Worm (Caenorhabditis elegans) whole organism, L4/young adult: ENCODE results near the gene pygl-1.
"Not testable (repeated sequence)": the region's sequence is repeated elsewhere in the genome, so short reads cannot be mapped to it uniquely, and the experiment has no call there.

Experiments
- W03F9.2 ChIP-seq: fragments of 150-350 bp; optimal IDR thresholded peaks from 2 replicates; lab custom pipeline; 2014; ENCODE audit warnings: missing biosample characterization, missing genetic modification characterization
- dao-5 ChIP-seq: sonication (generic microtip); optimal IDR thresholded peaks from 2 replicates; lab custom pipeline; 2016; ENCODE audit warnings: missing genotype, missing genetic modification characterization, moderate library complexity, missing compliant biosample characterization
- him-1 ChIP-seq: sonication (generic microtip); optimal IDR thresholded peaks from 2 replicates; lab custom pipeline; 2016; ENCODE audit warnings: missing genotype, missing genetic modification reagents, missing genetic modification characterization, missing compliant biosample characterization

The pygl-1 gene

ce11 chrV:3557422-3557821 is 21.4 kb upstream of the pygl-1 start, which contains the start of gene grl-31:
grl-31 (minus strand) TSS chrV:3557778.
- TF ChIP-seq him-1 (tag; lab: Kevin White, UChicago) = no peak
- TF ChIP-seq dao-5 (tag; lab: Kevin White, UChicago) = no peak
- no peak for TF ChIP-seq W03F9.2

- TF ChIP-seq W03F9.2; dao-5 (tag; lab: Kevin White, UChicago); him-1 (tag; lab: Kevin White, UChicago): not testable (repeated sequence)
Observed at ce11 chrV:3558744-3559143, 20.1 kb upstream of the pygl-1 start, which contains the start of gene T24A6.1. T24A6.1 (plus strand) TSS chrV:3559044.

- TF ChIP-seq dao-5 (tag; lab: Kevin White, UChicago); W03F9.2; him-1 (tag; lab: Kevin White, UChicago): not testable (repeated sequence)
Observed at ce11 chrV:3562824-3563223, 16.0 kb upstream of the pygl-1 start, which contains the start of gene T24A6.16. T24A6.16 (minus strand) TSS chrV:3562924.

- not testable (repeated sequence) for TF ChIP-seq him-1 (tag; lab: Kevin White, UChicago); dao-5 (tag; lab: Kevin White, UChicago); W03F9.2
Observed at ce11 chrV:3564335-3564734, 14.5 kb upstream of the pygl-1 start, which contains the start of gene T24A6.17. T24A6.17 (minus strand) TSS chrV:3564435.

- TF ChIP-seq W03F9.2; him-1 (tag; lab: Kevin White, UChicago); dao-5 (tag; lab: Kevin White, UChicago): not testable (repeated sequence)
Observed at ce11 chrV:3570695-3571094, 8.1 kb upstream of the pygl-1 start, which contains the start of gene F40C5.2. F40C5.2 (plus strand) TSS chrV:3570995.

ce11 chrV:3572408-3572807 is 6.4 kb upstream of the pygl-1 start, which contains the start of gene F40C5.1:
F40C5.1 (plus strand) TSS chrV:3572708.
- TF ChIP-seq dao-5 (tag; lab: Kevin White, UChicago); him-1 (tag; lab: Kevin White, UChicago); W03F9.2: not testable (repeated sequence)

- TF ChIP-seq W03F9.2 (no peak), dao-5 (tag; lab: Kevin White, UChicago) (no peak), him-1 (tag; lab: Kevin White, UChicago) (no peak)
Observed at ce11 chrV:3575759-3576158, 3.1 kb upstream of the pygl-1 start, which contains the start of gene grl-27. grl-27 (minus strand) TSS chrV:3575859.

ce11 chrV:3579248-3579647 is 425 bp downstream of the pygl-1 start:
- TF ChIP-seq W03F9.2 = no peak
- no peak for TF ChIP-seq dao-5 (tag; lab: Kevin White, UChicago)
- no peak for TF ChIP-seq him-1 (tag; lab: Kevin White, UChicago)

- TF ChIP-seq him-1 (tag; lab: Kevin White, UChicago) (no peak), dao-5 (tag; lab: Kevin White, UChicago) (no peak), W03F9.2 (peak; percentile 42)
Observed at ce11 chrV:3579795-3580194, 972 bp downstream of the pygl-1 start.

- TF ChIP-seq dao-5 (tag; lab: Kevin White, UChicago) = no peak
- TF ChIP-seq W03F9.2 = no peak
- no peak for TF ChIP-seq him-1 (tag; lab: Kevin White, UChicago)
Observed at ce11 chrV:3580385-3580784, 1.6 kb downstream of the pygl-1 start.

- TF ChIP-seq dao-5 (tag; lab: Kevin White, UChicago) (no peak), him-1 (tag; lab: Kevin White, UChicago) (no peak), W03F9.2 (no peak)
Observed at ce11 chrV:3581034-3581433, 2.2 kb downstream of the pygl-1 start.

- no peak for TF ChIP-seq dao-5 (tag; lab: Kevin White, UChicago)
- TF ChIP-seq him-1 (tag; lab: Kevin White, UChicago) = no peak
- TF ChIP-seq W03F9.2 = no peak
Observed at ce11 chrV:3581643-3582042, 2.8 kb downstream of the pygl-1 start.

- TF ChIP-seq W03F9.2 (peak; percentile 32), dao-5 (tag; lab: Kevin White, UChicago) (no peak)
Observed at ce11 chrV:3582086-3582485, 3.3 kb downstream of the pygl-1 start.

ce11 chrV:3582671-3583070 is 3.8 kb downstream of the pygl-1 start:
- TF ChIP-seq him-1 (tag; lab: Kevin White, UChicago) = no peak
- no peak for TF ChIP-seq W03F9.2
- no peak for TF ChIP-seq dao-5 (tag; lab: Kevin White, UChicago)

ce11 chrV:3583622-3584021 is 4.8 kb downstream of the pygl-1 start:
- TF ChIP-seq W03F9.2 (no peak), him-1 (tag; lab: Kevin White, UChicago) (no peak), dao-5 (tag; lab: Kevin White, UChicago) (no peak)
